Worm (Caenorhabditis elegans) whole organism, young adult: ENCODE results near the gene sra-32.

Experiments used
- B0019.2 ChIP-seq: fragments of 200-800 bp; sonication (Bioruptor generic); conservative IDR thresholded peaks from 2 replicates; pipeline ENCODE4 v1.3.6; 2022; ENCODE audit warnings: missing genetic modification reagents, missing genetic modification characterization, missing compliant biosample characterization
- B0261.1 ChIP-seq: sonication (generic microtip); optimal IDR thresholded peaks from 2 replicates; lab custom pipeline; 2016; ENCODE audit warnings: mild to moderate bottlenecking, missing genetic modification characterization, moderate library complexity, missing compliant biosample characterization
- F52B5.7 ChIP-seq: sonication (generic microtip); optimal IDR thresholded peaks from 2 replicates; lab custom pipeline; 2016; ENCODE audit warnings: mild to moderate bottlenecking, missing genetic modification characterization, missing compliant biosample characterization
- F57A8.1 ChIP-seq: fragments of 200-800 bp; sonication (Bioruptor generic); optimal IDR thresholded peaks from 2 replicates; lab custom pipeline; 2018; ENCODE audit warnings: mild to moderate bottlenecking, missing genetic modification characterization, moderate library complexity, missing compliant biosample characterization
- K12H6.12 ChIP-seq: fragments of 200-800 bp; sonication (Bioruptor generic); optimal IDR thresholded peaks from 2 replicates; lab custom pipeline; 2018; ENCODE audit warnings: mild to moderate bottlenecking, missing genetic modification characterization, missing compliant biosample characterization
- Y53F4B.3 ChIP-seq: fragments of 200-800 bp; sonication (Bioruptor generic); IDR thresholded peaks from 2 replicates; pipeline ENCODE4 v1.3.6; 2022; ENCODE audit warnings: missing genetic modification reagents, missing genetic modification characterization, missing compliant biosample characterization
- Y56A3A.18 ChIP-seq: fragments of 200-800 bp; sonication (Bioruptor generic); IDR thresholded peaks from 2 replicates; pipeline ENCODE4 v1.3.6; 2022; ENCODE audit warnings: missing genetic modification reagents, missing genetic modification characterization, missing compliant biosample characterization
- Y95B8A.8 ChIP-seq: fragments of 200-800 bp; sonication (Bioruptor generic); IDR thresholded peaks from 2 replicates; pipeline ENCODE4 v1.3.6; 2022; ENCODE audit warnings: missing genetic modification reagents, missing genetic modification characterization, missing compliant biosample characterization
- akir-1 ChIP-seq: fragments of 200-800 bp; sonication (Bioruptor generic); optimal IDR thresholded peaks from 2 replicates; lab custom pipeline; 2018; ENCODE audit warnings: mild to moderate bottlenecking, missing genetic modification characterization, moderate library complexity, missing compliant biosample characterization
- aptf-2 ChIP-seq: fragments of 200-800 bp; sonication (Bioruptor generic); conservative IDR thresholded peaks from 2 replicates; pipeline ENCODE4 v1.3.6; 2022; ENCODE audit warnings: missing genetic modification reagents, missing genetic modification characterization, missing compliant biosample characterization
- aptf-3 ChIP-seq: fragments of 200-800 bp; sonication (Bioruptor generic); IDR thresholded peaks from 2 replicates; pipeline ENCODE4 v1.3.6; 2022; ENCODE audit warnings: missing genetic modification characterization, missing compliant biosample characterization
- bed-1 ChIP-seq: fragments of 200-800 bp; sonication (Bioruptor generic); IDR thresholded peaks from 2 replicates; pipeline ENCODE4 v1.3.6; 2022; ENCODE audit warnings: missing genetic modification reagents, missing genetic modification characterization, missing compliant biosample characterization
- bed-2 ChIP-seq: fragments of 200-800 bp; sonication (Bioruptor generic); IDR thresholded peaks from 2 replicates; pipeline ENCODE4 v1.3.6; 2022; ENCODE audit warnings: missing genetic modification reagents, missing genetic modification characterization, missing compliant biosample characterization
- ceh-79 ChIP-seq: sonication (generic microtip); optimal IDR thresholded peaks from 2 replicates; lab custom pipeline; 2017; ENCODE audit warnings: mild to moderate bottlenecking, missing genetic modification characterization, missing compliant biosample characterization
- die-1 ChIP-seq: sonication (generic microtip); optimal IDR thresholded peaks from 2 replicates; lab custom pipeline; 2016; ENCODE audit warnings: missing genotype, mild to moderate bottlenecking, missing genetic modification characterization, missing compliant biosample characterization
- fkh-3 ChIP-seq: sonication (generic microtip); optimal IDR thresholded peaks from 2 replicates; lab custom pipeline; 2016; ENCODE audit warnings: mild to moderate bottlenecking, missing genetic modification characterization, missing compliant biosample characterization
- hrde-1 ChIP-seq: sonication (generic microtip); optimal IDR thresholded peaks from 2 replicates; lab custom pipeline; 2016; ENCODE audit warnings: missing genetic modification characterization, mild to moderate bottlenecking, missing compliant biosample characterization, moderate library complexity, missing genotype, missing genetic modification reagents, borderline replicate concordance
- lin-40 ChIP-seq: sonication (generic microtip); optimal IDR thresholded peaks from 2 replicates; lab custom pipeline; 2016; ENCODE audit warnings: missing genetic modification characterization, mild to moderate bottlenecking, missing compliant biosample characterization, missing genotype, missing genetic modification reagents
- lin-54 ChIP-seq: fragments of 200-800 bp; sonication (Bioruptor generic); optimal IDR thresholded peaks from 2 replicates; lab custom pipeline; 2018; ENCODE audit warnings: mild to moderate bottlenecking, missing genetic modification characterization, missing compliant biosample characterization
- lsl-1 ChIP-seq: fragments of 200-800 bp; sonication (Bioruptor generic); optimal IDR thresholded peaks from 2 replicates; lab custom pipeline; 2018; ENCODE audit warnings: mild to moderate bottlenecking, missing genetic modification characterization, moderate library complexity, missing compliant biosample characterization
- nfyb-1 ChIP-seq: fragments of 200-800 bp; sonication (Bioruptor generic); IDR thresholded peaks from 2 replicates; pipeline ENCODE4 v1.3.6; 2022; ENCODE audit warnings: missing genetic modification reagents, missing genetic modification characterization, missing compliant biosample characterization
- nhr-27 ChIP-seq: fragments of 200-800 bp; sonication (Bioruptor generic); optimal IDR thresholded peaks from 2 replicates; lab custom pipeline; 2018; ENCODE audit warnings: mild to moderate bottlenecking, missing genetic modification characterization, moderate library complexity, missing compliant biosample characterization
- nhr-90 ChIP-seq: sonication (generic microtip); optimal IDR thresholded peaks from 2 replicates; lab custom pipeline; 2016; ENCODE audit warnings: missing genotype, mild to moderate bottlenecking, missing genetic modification characterization, missing compliant biosample characterization
- rcor-1 ChIP-seq: fragments of 200-800 bp; sonication (Bioruptor generic); IDR thresholded peaks from 2 replicates; pipeline ENCODE4 v1.3.6; 2022; ENCODE audit warnings: missing genetic modification reagents, missing genetic modification characterization, missing compliant biosample characterization
- snpc-3.4 ChIP-seq: sonication (generic microtip); optimal IDR thresholded peaks from 2 replicates; lab custom pipeline; 2017; ENCODE audit warnings: missing genetic modification characterization, mild to moderate bottlenecking, missing compliant biosample characterization, antibody characterized with exemption, moderate library complexity, missing genotype, missing genetic modification reagents
- snpc-4 ChIP-seq, 5 experiments: fragments of 150-350 bp in 1 of 5; sonication (generic microtip) in 4 of 5; optimal IDR thresholded peaks; 2 replicates each; lab custom pipeline; 2014 to 2018; ENCODE audit warnings: missing genetic modification characterization in 5 of 5, missing biosample characterization in 3 of 5, antibody characterized with exemption in 2 of 5, mild to moderate bottlenecking in 2 of 5, missing compliant biosample characterization in 2 of 5, missing genotype in 2 of 5, moderate library complexity in 2 of 5, missing genetic modification reagents in 1 of 5
- tbx-9 ChIP-seq: sonication (generic microtip); optimal IDR thresholded peaks from 2 replicates; lab custom pipeline; 2016; ENCODE audit warnings: borderline replicate concordance, missing genetic modification characterization, inconsistent platforms, missing compliant biosample characterization
- zfh-2 ChIP-seq: fragments of 200-800 bp; sonication (Bioruptor generic); conservative IDR thresholded peaks from 2 replicates; pipeline ENCODE4 v1.3.6; 2022; ENCODE audit warnings: missing genetic modification reagents, missing genetic modification characterization, missing compliant biosample characterization
- ztf-18 ChIP-seq: sonication (generic microtip); optimal IDR thresholded peaks from 2 replicates; lab custom pipeline; 2016; ENCODE audit warnings: missing genotype, mild to moderate bottlenecking, missing genetic modification characterization, missing compliant biosample characterization

The sra-32 gene

ce11 chrII:4523122-4523672 is 8.6 kb downstream of the sra-32 start, which contains the start of the genes B0304.4 and B0304.2:
TSS of gene B0304.4 (minus strand) at chrII:4523222.
TSS of gene B0304.2 (plus strand) at chrII:4523622.
- TF ChIP-seq B0261.1 (tag; lab: Kevin White, UChicago) (no peak), lsl-1 (GFP tag; lab: Kevin White, UChicago) (peak; percentile 86)

- TF ChIP-seq akir-1 (no peak), nfyb-1 (GFP tag; lab: Robert Waterston, UW) (no peak), zfh-2 (GFP tag; lab: Robert Waterston, UW) (0 out of 2 replicates have a peak, but pooled peaks have one; percentile 4)
- TF ChIP-seq, all 124 proteins: peak for 1
Observed at ce11 chrII:4519976-4520594, 11.7 kb downstream of the sra-32 start.

- TF ChIP-seq Y95B8A.8 (no peak), zfh-2 (GFP tag; lab: Robert Waterston, UW) (no peak), K12H6.12 (tag; lab: Kevin White, UChicago) (peak; percentile 3), hrde-1 (tag; lab: Kevin White, UChicago) (no peak), lin-54 (GFP tag; lab: Kevin White, UChicago) (no peak), rcor-1 (no peak), bed-2 (GFP tag; lab: Robert Waterston, UW) (no peak), die-1 (tag; lab: Kevin White, UChicago) (no peak)
Observed at ce11 chrII:4518300-4518907, 13.4 kb downstream of the sra-32 start, which contains the start of gene hlh-1. TSS of gene hlh-1 (plus strand) at chrII:4518574.

ce11 chrII:4517254-4517653 is 14.5 kb downstream of the sra-32 start:
- TF ChIP-seq aptf-2 (GFP tag; lab: Robert Waterston, UW), result no peak
- TF ChIP-seq aptf-3 (GFP tag; lab: Robert Waterston, UW), result no peak
- TF ChIP-seq nhr-27 (tag; lab: Kevin White, UChicago), result no peak
- no peak for TF ChIP-seq ztf-18 (tag; lab: Kevin White, UChicago)

- TF ChIP-seq B0019.2 (GFP tag; lab: Robert Waterston, UW), result no peak
- no peak for TF ChIP-seq snpc-4 (GFP tag; optimal IDR thresholded peaks at IDR 0.05; lab: Kevin White, UChicago)
- TF ChIP-seq snpc-4 (tag; optimal IDR thresholded peaks at IDR 0.05; lab: Kevin White, UChicago), result no peak
- no peak for TF ChIP-seq F57A8.1
- no peak for TF ChIP-seq ceh-79
- no peak for TF ChIP-seq snpc-3.4 (tag; lab: Kevin White, UChicago)
- TF ChIP-seq F52B5.7 (tag; lab: Kevin White, UChicago), result no peak
- TF ChIP-seq Y56A3A.18 (GFP tag; lab: Robert Waterston, UW), result no peak
- TF ChIP-seq tbx-9 (tag; lab: Kevin White, UChicago), result no peak
- TF ChIP-seq fkh-3 (tag; lab: Kevin White, UChicago), result no peak
- no peak for TF ChIP-seq nhr-90
- no peak for TF ChIP-seq lin-40 (tag; lab: Kevin White, UChicago)
- TF ChIP-seq bed-1, result no peak
- TF ChIP-seq zfh-2 (GFP tag; lab: Robert Waterston, UW), result no peak
- no peak for TF ChIP-seq Y53F4B.3 (GFP tag; lab: Robert Waterston, UW)
Observed at ce11 chrII:4516291-4516690, 15.5 kb downstream of the sra-32 start.
